Worm (Caenorhabditis elegans) whole organism, late embryonic: Measurements from ENCODE around the gene ceh-22.
A peak's percentile ranks its signal among the peaks of the same experiment; 100 is the strongest.

ENCODE experiments used
- K02D7.2 ChIP-seq: sonication (generic microtip); optimal IDR thresholded peaks from 2 replicates; lab custom pipeline; 2017; ENCODE audit warnings: mild to moderate bottlenecking, missing genetic modification characterization, missing compliant biosample characterization
- K09A11.1 ChIP-seq: sonication (generic microtip); optimal IDR thresholded peaks from 2 replicates; lab custom pipeline; 2017; ENCODE audit warnings: antibody characterized with exemption, mild to moderate bottlenecking, missing genetic modification characterization, missing compliant biosample characterization; ENCODE audit not compliant: insufficient read depth
- ahr-1 ChIP-seq: sonication (generic microtip); optimal IDR thresholded peaks from 2 replicates; lab custom pipeline; 2016; ENCODE audit warnings: missing genetic modification characterization, missing compliant biosample characterization
- ceh-14 ChIP-seq: sonication (generic microtip); optimal IDR thresholded peaks from 2 replicates; lab custom pipeline; 2016; ENCODE audit warnings: missing genotype, missing genetic modification characterization, missing compliant biosample characterization
- ceh-19 ChIP-seq: fragments of 200-800 bp; sonication (Bioruptor generic); optimal IDR thresholded peaks from 2 replicates; lab custom pipeline; 2018; ENCODE audit warnings: mild to moderate bottlenecking, missing genetic modification characterization, missing compliant biosample characterization
- ceh-31 ChIP-seq: sonication (generic microtip); optimal IDR thresholded peaks from 2 replicates; lab custom pipeline; 2016; ENCODE audit warnings: missing genetic modification characterization, missing compliant biosample characterization
- ceh-34 ChIP-seq: sonication (generic microtip); optimal IDR thresholded peaks from 2 replicates; lab custom pipeline; 2016; ENCODE audit warnings: mild to moderate bottlenecking, missing genetic modification characterization, missing compliant biosample characterization
- ceh-6 ChIP-seq: fragments of 200-800 bp; sonication (Bioruptor generic); optimal IDR thresholded peaks from 2 replicates; lab custom pipeline; 2018; ENCODE audit warnings: mild to moderate bottlenecking, missing genetic modification characterization, missing compliant biosample characterization
- che-1 ChIP-seq: sonication (generic microtip); optimal IDR thresholded peaks from 2 replicates; lab custom pipeline; 2016; ENCODE audit warnings: mild to moderate bottlenecking, missing genetic modification characterization, missing compliant biosample characterization
- elt-2 ChIP-seq: sonication (generic microtip); optimal IDR thresholded peaks from 2 replicates; lab custom pipeline; 2016; ENCODE audit warnings: missing genetic modification reagents, missing genetic modification characterization, missing compliant biosample characterization
- gmeb-2 ChIP-seq: sonication (generic microtip); optimal IDR thresholded peaks from 2 replicates; lab custom pipeline; 2016; ENCODE audit warnings: missing genetic modification characterization, inconsistent platforms, missing compliant biosample characterization
- hlh-30 ChIP-seq: sonication (generic microtip); optimal IDR thresholded peaks from 2 replicates; lab custom pipeline; 2017; ENCODE audit warnings: antibody characterized with exemption, missing genetic modification characterization, missing compliant biosample characterization; ENCODE audit not compliant: insufficient read depth
- hlh-6 ChIP-seq: sonication (generic microtip); optimal IDR thresholded peaks from 2 replicates; lab custom pipeline; 2016; ENCODE audit warnings: missing genotype, missing genetic modification characterization, missing compliant biosample characterization
- madf-2 ChIP-seq: sonication (generic microtip); optimal IDR thresholded peaks from 2 replicates; lab custom pipeline; 2017; ENCODE audit warnings: missing genetic modification characterization, missing compliant biosample characterization
- nhr-11 ChIP-seq: fragments of 150-350 bp; optimal IDR thresholded peaks from 2 replicates; lab custom pipeline; 2014; ENCODE audit warnings: missing biosample characterization, missing genetic modification characterization
- nhr-232 ChIP-seq: sonication (generic microtip); optimal IDR thresholded peaks from 2 replicates; lab custom pipeline; 2016; ENCODE audit warnings: missing genetic modification characterization, missing compliant biosample characterization
- npax-4 ChIP-seq: sonication (generic microtip); optimal IDR thresholded peaks from 2 replicates; lab custom pipeline; 2016; ENCODE audit warnings: missing genetic modification characterization, missing compliant biosample characterization
- odd-2 ChIP-seq: sonication (generic microtip); optimal IDR thresholded peaks from 2 replicates; lab custom pipeline; 2017; ENCODE audit warnings: antibody characterized with exemption, mild to moderate bottlenecking, missing genetic modification characterization, missing compliant biosample characterization
- pag-3 ChIP-seq: sonication (generic microtip); optimal IDR thresholded peaks from 2 replicates; lab custom pipeline; 2016; ENCODE audit warnings: missing compliant biosample characterization, missing genetic modification characterization, borderline replicate concordance
- pha-4 ChIP-seq: fragments of 150-350 bp; optimal IDR thresholded peaks from 2 replicates; lab custom pipeline; 2018; ENCODE audit warnings: missing biosample characterization, missing genetic modification reagents, missing genetic modification characterization
- pqm-1 ChIP-seq: sonication (generic microtip); optimal IDR thresholded peaks from 2 replicates; lab custom pipeline; 2016; ENCODE audit warnings: missing genetic modification characterization, missing compliant biosample characterization
- pros-1 ChIP-seq: fragments of 150-350 bp; optimal IDR thresholded peaks from 2 replicates; lab custom pipeline; 2014; ENCODE audit warnings: missing biosample characterization, missing genetic modification reagents, missing genetic modification characterization
- sdc-2 ChIP-seq: sonication (generic microtip); optimal IDR thresholded peaks from 2 replicates; lab custom pipeline; 2016; ENCODE audit warnings: missing genotype, missing genetic modification characterization, missing compliant biosample characterization
- sox-2 ChIP-seq: fragments of 200-800 bp; sonication (Bioruptor generic); IDR thresholded peaks from 2 replicates; pipeline ENCODE4 v1.3.6; 2022; ENCODE audit warnings: missing genetic modification reagents, missing genetic modification characterization, missing compliant biosample characterization
- sox-4 ChIP-seq: sonication (generic microtip); optimal IDR thresholded peaks from 2 replicates; lab custom pipeline; 2017; ENCODE audit warnings: mild to moderate bottlenecking, missing genetic modification characterization, inconsistent platforms, missing compliant biosample characterization
- unc-3 ChIP-seq, 2 experiments: fragments of 200-800 bp in 1 of 2; sonication (Bioruptor generic) in 1 of 2; sonication (generic microtip) in 1 of 2; conservative IDR thresholded peaks in 1 of 2; optimal IDR thresholded peaks in 1 of 2; 2 replicates each; pipeline versions ENCODE4 v1.3.6 to Lab custom; 2016 to 2022; ENCODE audit warnings: missing compliant biosample characterization in 2 of 2, missing genetic modification characterization in 2 of 2, missing genetic modification reagents in 1 of 2
- unc-42 ChIP-seq: sonication (generic microtip); optimal IDR thresholded peaks from 2 replicates; lab custom pipeline; 2016; ENCODE audit warnings: missing genotype, missing genetic modification characterization, missing compliant biosample characterization
- zip-5 ChIP-seq: sonication (generic microtip); optimal IDR thresholded peaks from 2 replicates; lab custom pipeline; 2016; ENCODE audit warnings: missing genetic modification characterization, missing compliant biosample characterization

ceh-22 gene

DNA sequence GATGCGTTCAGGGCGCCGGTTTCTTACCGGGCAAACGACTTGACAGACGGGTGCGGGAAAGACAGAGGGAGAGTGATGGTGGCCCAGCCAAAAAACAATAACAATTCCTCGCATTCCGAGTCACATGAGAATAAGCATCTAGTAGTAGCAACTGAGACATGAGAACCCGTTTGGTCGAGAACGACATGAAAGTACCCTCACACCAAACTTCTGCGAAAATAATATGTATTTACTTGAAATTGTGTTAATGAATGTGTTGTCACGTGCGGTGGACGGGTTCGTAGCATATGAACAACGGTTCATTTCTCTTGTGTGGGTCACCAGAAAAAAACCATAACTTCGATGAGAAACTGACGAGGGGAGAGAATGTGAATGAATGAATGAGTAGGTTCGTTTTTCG is 49.2 kb downstream of the ceh-22 start (continued):
- no peak for TF ChIP-seq gmeb-2 (tag; lab: Kevin White, UChicago)

DNA sequence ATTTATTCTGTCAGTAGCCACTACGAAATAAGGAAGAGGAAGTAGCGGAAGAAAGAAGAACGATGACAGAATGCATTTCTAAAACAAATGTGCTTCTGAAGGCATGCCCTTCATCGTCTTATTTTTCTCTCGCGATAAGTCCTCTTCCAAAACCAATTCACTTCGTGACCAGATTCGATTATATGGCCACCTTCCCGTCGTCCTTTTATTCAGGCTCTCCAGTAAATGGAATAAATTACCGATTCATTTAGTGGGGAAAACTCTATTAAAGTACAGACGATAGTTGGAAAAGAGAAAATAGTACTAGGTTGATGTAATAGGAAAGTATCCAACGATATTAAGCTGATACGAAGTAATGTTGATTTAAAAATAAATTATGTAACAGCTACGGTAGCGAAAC is 49.6 kb downstream of the ceh-22 start:
- TF ChIP-seq ceh-31 (tag; lab: Kevin White, UChicago) (peak; percentile 2), nhr-11 (tag; lab: Kevin White, UChicago) (no peak), K09A11.1 (no peak), unc-42 (tag; lab: Kevin White, UChicago) (peak; percentile 99), zip-5 (no peak)

DNA sequence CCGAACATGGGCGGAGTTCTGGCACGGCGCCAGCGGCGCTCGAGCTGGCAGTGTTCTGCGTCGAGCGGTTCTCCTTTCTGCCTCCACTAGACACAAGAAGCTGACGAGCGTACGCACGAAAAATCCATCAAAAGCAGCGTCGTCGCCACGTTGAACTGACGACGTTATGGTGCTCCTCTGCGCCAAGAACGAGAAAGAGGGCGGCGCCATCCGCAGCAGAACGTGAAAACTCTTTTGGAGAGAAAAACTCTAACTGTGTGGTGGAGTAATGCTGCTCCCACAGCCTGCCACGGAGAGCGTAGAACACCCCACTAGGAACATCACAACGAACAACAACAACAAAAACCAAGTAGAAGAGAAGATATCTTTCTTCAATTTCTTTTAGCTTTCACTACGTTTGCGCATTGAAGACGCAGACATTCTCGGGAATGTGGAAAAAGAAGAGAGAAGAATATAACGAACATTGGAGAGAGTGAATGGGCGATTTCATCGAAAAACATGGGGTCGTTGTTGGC is 50.3 kb downstream of the ceh-22 start:
- TF ChIP-seq ceh-19 (GFP tag; lab: Kevin White, UChicago) (no peak), pros-1 (no peak), K02D7.2 (tag; lab: Kevin White, UChicago) (no peak), pha-4 (tag; lab: Kevin White, UChicago) (no peak), pag-3 (no peak), madf-2 (tag; lab: Kevin White, UChicago) (no peak), ahr-1 (tag; lab: Kevin White, UChicago) (no peak), sox-4 (tag; lab: Kevin White, UChicago) (no peak)

DNA sequence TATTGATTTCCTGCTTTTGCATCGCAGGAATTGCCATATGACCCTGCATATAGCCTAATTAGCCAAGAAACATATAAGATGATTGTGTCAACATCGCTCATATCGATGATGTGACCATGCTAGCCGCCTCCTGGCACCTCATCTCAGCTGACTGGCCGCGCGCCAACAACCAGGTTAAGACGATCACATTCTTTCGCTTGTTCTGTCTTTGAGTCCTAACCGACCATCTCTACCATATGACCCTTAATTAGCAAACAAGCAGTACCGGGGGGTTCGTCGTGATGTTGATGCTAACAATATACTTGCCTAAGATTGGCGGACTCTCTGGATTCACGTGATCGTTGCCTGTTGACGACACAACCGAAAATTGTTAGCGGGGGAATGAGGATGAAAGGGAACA is 50.9 kb downstream of the ceh-22 start:
- TF ChIP-seq hlh-30 (tag; lab: Kevin White, UChicago) (peak; percentile 42), npax-4 (tag; lab: Kevin White, UChicago) (no peak)
- TF ChIP-seq, all 69 proteins: peak for 1

DNA sequence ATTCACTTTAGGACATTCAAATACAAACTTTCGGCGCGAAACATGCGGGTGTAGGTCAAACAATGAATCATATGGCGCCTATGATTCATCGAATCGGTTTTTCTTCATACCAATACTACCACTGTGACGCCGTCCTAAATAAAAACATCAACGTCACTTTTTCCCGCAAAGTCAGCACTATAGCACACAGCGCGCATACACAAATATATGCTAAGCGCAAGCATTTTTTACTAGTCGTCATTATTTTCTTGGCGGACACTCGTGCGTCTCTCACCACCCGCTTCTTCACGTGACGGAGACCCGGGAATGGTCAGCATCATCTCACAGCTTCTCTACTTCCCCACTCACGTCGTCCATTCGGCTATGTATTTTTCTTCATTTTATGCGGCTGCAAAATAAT is 51.5 kb downstream of the ceh-22 start:
- TF ChIP-seq K02D7.2 (tag; lab: Kevin White, UChicago) (no peak), elt-2 (no peak), K09A11.1 (no peak), che-1 (tag; lab: Kevin White, UChicago) (no peak), pqm-1 (no peak), sox-2 (GFP tag; lab: Robert Waterston, UW) (no peak), hlh-6 (no peak), hlh-30 (tag; lab: Kevin White, UChicago) (peak; percentile 59)

DNA sequence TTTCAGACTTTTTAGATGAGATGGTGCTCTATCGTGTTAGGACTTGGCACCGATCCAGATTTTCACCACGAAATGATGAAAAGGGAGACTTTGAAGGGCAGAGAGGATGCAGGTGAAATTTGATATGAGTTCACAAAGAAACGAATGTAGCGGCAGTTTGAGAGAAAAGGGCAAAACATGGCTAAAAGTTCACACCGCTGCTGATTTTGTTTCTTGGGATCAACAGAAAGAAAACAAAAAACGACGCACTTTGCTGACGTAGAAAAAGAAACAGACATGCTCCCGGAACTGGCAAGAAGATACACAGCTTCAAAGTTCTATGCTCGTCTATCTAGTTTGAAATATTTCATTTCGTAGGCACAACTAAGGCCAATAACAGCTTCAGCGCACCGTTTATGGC is 51.9 kb downstream of the ceh-22 start:
- TF ChIP-seq pha-4 (tag; lab: Kevin White, UChicago) (no peak), ceh-34 (peak; percentile 22), ceh-31 (tag; lab: Kevin White, UChicago) (no peak), ceh-14 (no peak), nhr-232 (no peak), sdc-2 (tag; lab: Kevin White, UChicago) (no peak)

DNA sequence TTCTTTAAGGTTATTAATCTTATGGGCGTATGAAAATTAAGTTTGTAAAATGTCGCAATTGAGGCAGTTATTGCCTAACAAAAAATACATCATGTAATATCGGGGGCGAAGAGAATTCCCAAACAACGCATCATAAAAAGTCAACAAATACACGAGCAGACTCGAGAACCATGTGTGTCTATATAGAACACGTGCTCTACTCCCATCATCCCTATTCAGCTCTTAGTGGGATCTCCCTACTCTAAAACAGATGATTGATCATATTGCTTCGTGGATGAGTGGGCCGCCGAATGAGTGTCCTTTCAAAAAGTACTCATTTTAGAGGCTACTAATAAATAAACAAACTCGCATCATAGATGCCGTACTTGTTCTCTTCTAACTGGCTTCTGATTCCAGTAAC is 52.8 kb downstream of the ceh-22 start:
- no peak for TF ChIP-seq odd-2 (tag; lab: Kevin White, UChicago)
- no peak for TF ChIP-seq elt-2
- TF ChIP-seq ceh-34: no peak
- TF ChIP-seq ceh-6 (GFP tag; lab: Kevin White, UChicago): no peak
- TF ChIP-seq unc-3 (GFP tag; conservative IDR thresholded peaks at IDR 0.05; lab: Robert Waterston, UW): no peak
- TF ChIP-seq unc-3 (tag; optimal IDR thresholded peaks at IDR 0.05; lab: Kevin White, UChicago): no peak
